Worm (Caenorhabditis elegans): ENCODE measurements around the gene cpr-6.

The cpr-6 gene

ce11 chrX:6655163-6655562 lies 48.2 kb downstream of the cpr-6 start, which contains the start of gene nhr-173:
TSS of gene nhr-173 (plus strand) at chrX:6655528.
- no peak for TF ChIP-seq tbx-2 (tag; optimal IDR thresholded peaks at IDR 0.05)
- TF ChIP-seq pha-4 (tag; optimal IDR thresholded peaks at IDR 0.05) = peak; percentile 11
- TF ChIP-seq elt-2 (tag; optimal IDR thresholded peaks at IDR 0.05) = peak; percentile 77
- no peak for TF ChIP-seq nhr-43 (tag; optimal IDR thresholded peaks at IDR 0.05; ENCODE audit: poor library complexity, severe bottlenecking)
- no peak for TF ChIP-seq lin-39 (tag; optimal IDR thresholded peaks at IDR 0.05)
- TF ChIP-seq lin-15B (tag; optimal IDR thresholded peaks at IDR 0.05) = no peak
- no peak for TF ChIP-seq ceh-16 (tag; optimal IDR thresholded peaks at IDR 0.05)
- TF ChIP-seq ztf-4 (tag; optimal IDR thresholded peaks at IDR 0.05) = no peak
- TF ChIP-seq jun-1 (tag; optimal IDR thresholded peaks at IDR 0.05) = no peak
- no peak for TF ChIP-seq nhr-28 (tag; optimal IDR thresholded peaks at IDR 0.05)
- TF ChIP-seq mml-1 (tag; optimal IDR thresholded peaks at IDR 0.05) = no peak
- TF ChIP-seq fkh-2 (tag; optimal IDR thresholded peaks at IDR 0.05) = no peak
- no peak for TF ChIP-seq skn-1 (tag; optimal IDR thresholded peaks at IDR 0.05)
- TF ChIP-seq elt-1 (tag; optimal IDR thresholded peaks at IDR 0.05) = no peak
- no peak for TF ChIP-seq ceh-28 (tag; optimal IDR thresholded peaks at IDR 0.05)
- TF ChIP-seq snpc-4 (tag; optimal IDR thresholded peaks at IDR 0.05) = no peak
- TF ChIP-seq nfya-1 (tag; optimal IDR thresholded peaks at IDR 0.05; ENCODE audit: insufficient read depth) = no peak
- TF ChIP-seq fos-1 (tag; optimal IDR thresholded peaks at IDR 0.05) = no peak

- no peak for TF ChIP-seq nhr-11 (tag; optimal IDR thresholded peaks at IDR 0.05)
- no peak for TF ChIP-seq nhr-23 (tag; optimal IDR thresholded peaks at IDR 0.05)
- no peak for TF ChIP-seq fkh-2 (tag; optimal IDR thresholded peaks at IDR 0.05)
- no peak for TF ChIP-seq aly-2 (tag; optimal IDR thresholded peaks at IDR 0.05)
- no peak for TF ChIP-seq eor-1 (tag; optimal IDR thresholded peaks at IDR 0.05)
- TF ChIP-seq pqm-1 (tag; optimal IDR thresholded peaks at IDR 0.05) = peak; percentile 60
- TF ChIP-seq elt-1 (tag; optimal IDR thresholded peaks at IDR 0.05) = no peak
- peak; percentile 16 for TF ChIP-seq elt-2 (tag; optimal IDR thresholded peaks at IDR 0.05)
- TF ChIP-seq pha-4 (tag; optimal IDR thresholded peaks at IDR 0.05) = peak; percentile 50
Observed at ce11 chrX:6656251-6656650, 49.2 kb downstream of the cpr-6 start.

ce11 chrX:6656770-6657169 lies 49.8 kb downstream of the cpr-6 start:
- TF ChIP-seq jun-1 (tag; optimal IDR thresholded peaks at IDR 0.05) = no peak
- TF ChIP-seq pha-4 (tag; optimal IDR thresholded peaks at IDR 0.05) = peak; percentile 7
- no peak for TF ChIP-seq nfya-1 (tag; optimal IDR thresholded peaks at IDR 0.05; ENCODE audit: insufficient read depth)
- no peak for TF ChIP-seq ceh-82 (tag; optimal IDR thresholded peaks at IDR 0.05)
- no peak for TF ChIP-seq nhr-67 (tag; optimal IDR thresholded peaks at IDR 0.05)
- TF ChIP-seq tbx-2 (tag; optimal IDR thresholded peaks at IDR 0.05) = no peak
- TF ChIP-seq elt-2 (tag; optimal IDR thresholded peaks at IDR 0.05) = peak; percentile 60
- TF ChIP-seq ceh-28 (tag; optimal IDR thresholded peaks at IDR 0.05) = no peak
- TF ChIP-seq pqm-1 (tag; optimal IDR thresholded peaks at IDR 0.05) = peak; percentile 40
- no peak for TF ChIP-seq mdl-1 (tag; optimal IDR thresholded peaks at IDR 0.05)
- no peak for TF ChIP-seq nhr-23 (tag; optimal IDR thresholded peaks at IDR 0.05)
- TF ChIP-seq zag-1 (tag; optimal IDR thresholded peaks at IDR 0.05) = no peak

All from whole organism, L3 larva.